In the genomic region with DNA sequence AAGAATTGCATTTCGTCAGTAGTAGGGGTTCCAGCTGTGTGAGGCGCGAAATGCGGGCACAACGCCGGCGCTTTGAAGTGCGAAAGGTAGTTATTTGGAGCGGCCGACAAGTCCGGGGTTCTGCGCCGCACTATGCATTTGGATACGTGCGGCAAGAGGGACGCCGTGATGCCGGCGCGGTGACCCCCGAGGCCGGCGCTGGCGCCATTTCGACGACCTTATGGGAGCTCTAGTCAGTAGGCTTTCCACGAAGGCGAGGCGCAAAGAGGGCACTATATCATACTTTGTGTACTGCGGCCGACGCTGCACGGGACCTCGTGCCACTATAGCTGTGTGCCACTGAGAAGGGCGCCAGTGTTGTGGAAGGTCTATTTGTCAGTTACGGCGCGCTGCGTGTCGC, we compare ENCODE assay signal across 6 worm cellular contexts.
A peak's percentile ranks its signal among the peaks of the same experiment; 100 is the strongest.
TF ChIP-seq lines count a peak whose summit lies in the region.

No protein-coding gene starts in this region.

TF ChIP-seq in whole organism, L1 larva, 84 proteins besides CTCF, POLR2A, EP300 and RAD21:
- TF ChIP-seq lin-39 (tag; optimal IDR thresholded peaks at IDR 0.05; lab: Kevin White, UChicago), result no peak
- TF ChIP-seq snpc-4 (tag; optimal IDR thresholded peaks at IDR 0.05; lab: Kevin White, UChicago), result peak; percentile 4
- TF ChIP-seq blmp-1 (tag; optimal IDR thresholded peaks at IDR 0.05; lab: Kevin White, UChicago), result no peak
TF ChIP-seq in whole organism, L1 larva: peak in this region for 1.

TF ChIP-seq in whole organism, L4 larva, 104 proteins besides CTCF, POLR2A, EP300 and RAD21 (continues in another document):
- no peak for TF ChIP-seq gei-8 (GFP tag; optimal IDR thresholded peaks at IDR 0.05; lab: Kevin White, UChicago)
- 0 out of 2 replicates have a peak, but pooled peaks have one; percentile 34 for TF ChIP-seq lin-38 (GFP tag; IDR thresholded peaks at IDR 0.05; lab: Robert Waterston, UW)
- no peak for TF ChIP-seq lsy-2 (tag; optimal IDR thresholded peaks at IDR 0.05; lab: Kevin White, UChicago)
- TF ChIP-seq F26F4.8 (GFP tag; conservative IDR thresholded peaks at IDR 0.05; lab: Robert Waterston, UW), result no peak
- no peak for TF ChIP-seq mep-1 (tag; optimal IDR thresholded peaks at IDR 0.05; lab: Kevin White, UChicago)
- TF ChIP-seq sdz-12 (GFP tag; optimal IDR thresholded peaks at IDR 0.05; lab: Kevin White, UChicago), result no peak
- TF ChIP-seq set-16 (GFP tag; IDR thresholded peaks at IDR 0.05; lab: Robert Waterston, UW), result peak; percentile 93
- TF ChIP-seq zfp-2 (tag; optimal IDR thresholded peaks at IDR 0.05; lab: Kevin White, UChicago), result no peak
- TF ChIP-seq mdl-1 (tag; optimal IDR thresholded peaks at IDR 0.05; lab: Kevin White, UChicago), result no peak
- TF ChIP-seq D1046.2 (GFP tag; IDR thresholded peaks at IDR 0.05; lab: Robert Waterston, UW), result 0 out of 2 replicates have a peak, but pooled peaks have one; percentile 15
- no peak for TF ChIP-seq ztf-11 (tag; optimal IDR thresholded peaks at IDR 0.05; lab: Kevin White, UChicago)
- TF ChIP-seq snpc-1.2 (GFP tag; IDR thresholded peaks at IDR 0.05; lab: Robert Waterston, UW), result peak; percentile 65
- TF ChIP-seq F49E8.2 (tag; optimal IDR thresholded peaks at IDR 0.05; lab: Kevin White, UChicago; ENCODE audit: borderline replicate concordance), result no peak
- TF ChIP-seq T20F7.1 (GFP tag; optimal IDR thresholded peaks at IDR 0.05; lab: Kevin White, UChicago), result no peak
- TF ChIP-seq arid-1 (GFP tag; conservative IDR thresholded peaks at IDR 0.05; lab: Robert Waterston, UW), result no peak

TF ChIP-seq in whole organism, early embryonic, 17 proteins besides CTCF, POLR2A, EP300 and RAD21:
- TF ChIP-seq aly-1 (tag; optimal IDR thresholded peaks at IDR 0.05; lab: Kevin White, UChicago) (peak; percentile 42), tra-4 (tag; optimal IDR thresholded peaks at IDR 0.05; lab: Kevin White, UChicago) (no peak)

TF ChIP-seq in whole organism, late embryonic, 69 proteins besides CTCF, POLR2A, EP300 and RAD21:
- TF ChIP-seq madf-2 (tag; optimal IDR thresholded peaks at IDR 0.05; lab: Kevin White, UChicago) (no peak), sdc-2 (tag; optimal IDR thresholded peaks at IDR 0.05; lab: Kevin White, UChicago) (peak; percentile 17), elt-4 (tag; optimal IDR thresholded peaks at IDR 0.05; lab: Kevin White, UChicago) (peak; percentile 46), ceh-30 (tag; optimal IDR thresholded peaks at IDR 0.05; lab: Kevin White, UChicago) (no peak), fkh-10 (GFP tag; optimal IDR thresholded peaks at IDR 0.05; lab: Kevin White, UChicago) (no peak)
TF ChIP-seq in whole organism, late embryonic: peak in this region for 2.

TF ChIP-seq in whole organism, midembryonic, 9 proteins besides CTCF, POLR2A, EP300 and RAD21:
- TF ChIP-seq tab-1 (GFP tag; IDR thresholded peaks at IDR 0.05; lab: Robert Waterston, UW), result no peak
- TF ChIP-seq cog-1 (tag; optimal IDR thresholded peaks at IDR 0.05; lab: Kevin White, UChicago), result no peak
- peak; percentile 3; the same call in 1 of the 2 replicates for TF ChIP-seq ztf-23 (GFP tag; IDR thresholded peaks at IDR 0.05; lab: Robert Waterston, UW)
- TF ChIP-seq ref-1 (GFP tag; conservative IDR thresholded peaks at IDR 0.05; lab: Robert Waterston, UW), result no peak
- TF ChIP-seq ztf-29 (GFP tag; IDR thresholded peaks at IDR 0.05; lab: Robert Waterston, UW), result no peak
- TF ChIP-seq T22C8.4 (GFP tag; IDR thresholded peaks at IDR 0.05; lab: Robert Waterston, UW), result no peak
- TF ChIP-seq flt-1 (GFP tag; IDR thresholded peaks at IDR 0.05; lab: Robert Waterston, UW), result 0 out of 2 replicates have a peak, but pooled peaks have one; percentile 7
- no peak for TF ChIP-seq med-1 (GFP tag; optimal IDR thresholded peaks at IDR 0.05; lab: Kevin White, UChicago; ENCODE audit: insufficient read depth)
- no peak for TF ChIP-seq klf-2 (GFP tag; conservative IDR thresholded peaks at IDR 0.05; lab: Robert Waterston, UW)

TF ChIP-seq in whole organism, young adult, 124 proteins besides CTCF, POLR2A, EP300 and RAD21:
- TF ChIP-seq snpc-4 (GFP tag; optimal IDR thresholded peaks at IDR 0.05; lab: Kevin White, UChicago) (no peak), snpc-4 (tag; optimal IDR thresholded peaks at IDR 0.05; lab: Kevin White, UChicago) (peak in 2 of 4 experiments; percentile 26 to 46), mes-4 (tag; optimal IDR thresholded peaks at IDR 0.05; lab: Kevin White, UChicago) (no peak), egrh-3 (GFP tag; IDR thresholded peaks at IDR 0.05; lab: Robert Waterston, UW) (peak; percentile 35; the same call in 1 of the 2 replicates), zfh-2 (GFP tag; conservative IDR thresholded peaks at IDR 0.05; lab: Robert Waterston, UW) (peak; percentile 81)
TF ChIP-seq in whole organism, young adult: peak in this region for 3.
